Worm (Caenorhabditis elegans) whole organism, mixed stage, embryonic: ENCODE results near the gene K11H12.6.
A peak's percentile ranks its signal among the peaks of the same experiment; 100 is the strongest.

ENCODE experiments used
- M03D4.4 ChIP-seq: sonication (generic microtip); optimal IDR thresholded peaks from 2 replicates; lab custom pipeline; 2017; ENCODE audit warnings: mild to moderate bottlenecking, missing genetic modification characterization, missing compliant biosample characterization
- bed-3 ChIP-seq: fragments of 200-800 bp; sonication (Bioruptor generic); optimal IDR thresholded peaks from 3 replicates; lab custom pipeline; 2018; ENCODE audit warnings: mild to moderate bottlenecking, missing genetic modification characterization, moderate library complexity, missing compliant biosample characterization
- blmp-1 ChIP-seq: fragments of 150-350 bp; optimal IDR thresholded peaks from 2 replicates; lab custom pipeline; 2014; ENCODE audit warnings: missing biosample characterization, missing genetic modification characterization
- ceh-39 ChIP-seq: fragments of 150-350 bp; optimal IDR thresholded peaks from 2 replicates; lab custom pipeline; 2014; ENCODE audit warnings: missing biosample characterization, missing genetic modification characterization
- ceh-43 ChIP-seq: fragments of 200-800 bp; sonication (Bioruptor generic); optimal IDR thresholded peaks from 2 replicates; lab custom pipeline; 2018; ENCODE audit warnings: mild to moderate bottlenecking, missing genetic modification characterization, moderate library complexity, missing compliant biosample characterization
- ceh-83 ChIP-seq: fragments of 200-800 bp; sonication (Bioruptor generic); optimal IDR thresholded peaks from 2 replicates; lab custom pipeline; 2018; ENCODE audit warnings: mild to moderate bottlenecking, missing genetic modification characterization, missing compliant biosample characterization
- ces-1 ChIP-seq: fragments of 150-350 bp; optimal IDR thresholded peaks from 2 replicates; lab custom pipeline; 2014; ENCODE audit warnings: missing biosample characterization, missing genetic modification reagents, missing genetic modification characterization
- cnd-1 ChIP-seq: fragments of 200-800 bp; sonication (Bioruptor generic); optimal IDR thresholded peaks from 2 replicates; lab custom pipeline; 2018; ENCODE audit warnings: mild to moderate bottlenecking, missing genetic modification characterization, missing compliant biosample characterization
- drap-1 ChIP-seq: fragments of 200-800 bp; sonication (Bioruptor generic); optimal IDR thresholded peaks from 3 replicates; lab custom pipeline; 2018; ENCODE audit warnings: mild to moderate bottlenecking, missing genetic modification characterization, missing compliant biosample characterization
- elt-1 ChIP-seq: sonication (generic microtip); optimal IDR thresholded peaks from 2 replicates; lab custom pipeline; 2017; ENCODE audit warnings: missing genetic modification characterization, mild to moderate bottlenecking, missing compliant biosample characterization, antibody characterized with exemption, moderate library complexity, borderline replicate concordance; ENCODE audit not compliant: insufficient read depth
- elt-3 ChIP-seq: fragments of 150-350 bp; optimal IDR thresholded peaks from 2 replicates; lab custom pipeline; 2014; ENCODE audit warnings: missing biosample characterization, missing genetic modification characterization
- flh-1 ChIP-seq: fragments of 200-800 bp; sonication (Bioruptor generic); optimal IDR thresholded peaks from 2 replicates; lab custom pipeline; 2018; ENCODE audit warnings: mild to moderate bottlenecking, missing genetic modification characterization, moderate library complexity, missing compliant biosample characterization
- ham-2 ChIP-seq: fragments of 200-800 bp; sonication (Bioruptor generic); optimal IDR thresholded peaks from 2 replicates; lab custom pipeline; 2018; ENCODE audit warnings: mild to moderate bottlenecking, missing genetic modification characterization, missing compliant biosample characterization
- hlh-1 ChIP-seq: fragments of 150-350 bp; optimal IDR thresholded peaks from 2 replicates; lab custom pipeline; 2014; ENCODE audit warnings: missing biosample characterization, missing genetic modification reagents, missing genetic modification characterization
- lin-13 ChIP-seq: fragments of 150-350 bp; optimal IDR thresholded peaks from 2 replicates; lab custom pipeline; 2014; ENCODE audit warnings: missing biosample characterization, missing genetic modification characterization
- lin-32 ChIP-seq: fragments of 200-800 bp; sonication (Bioruptor generic); optimal IDR thresholded peaks from 2 replicates; lab custom pipeline; 2018; ENCODE audit warnings: mild to moderate bottlenecking, missing genetic modification characterization, missing compliant biosample characterization
- lsy-2 ChIP-seq: fragments of 150-350 bp; optimal IDR thresholded peaks from 2 replicates; lab custom pipeline; 2014; ENCODE audit warnings: missing biosample characterization, missing genetic modification characterization
- mab-5 ChIP-seq: fragments of 150-350 bp; optimal IDR thresholded peaks from 2 replicates; lab custom pipeline; 2014; ENCODE audit warnings: missing biosample characterization, missing genetic modification characterization
- mep-1 ChIP-seq: fragments of 150-350 bp; optimal IDR thresholded peaks from 2 replicates; lab custom pipeline; 2017; ENCODE audit warnings: missing biosample characterization, missing genetic modification reagents, missing genetic modification characterization, inconsistent platforms
- mls-2 ChIP-seq: sonication (generic microtip); optimal IDR thresholded peaks from 2 replicates; lab custom pipeline; 2016; ENCODE audit warnings: mild to moderate bottlenecking, missing genetic modification characterization, moderate library complexity, missing compliant biosample characterization
- nhr-12 ChIP-seq: fragments of 150-350 bp; optimal IDR thresholded peaks from 2 replicates; lab custom pipeline; 2014; ENCODE audit warnings: missing biosample characterization, missing genetic modification characterization
- nhr-2 ChIP-seq: fragments of 150-350 bp; optimal IDR thresholded peaks from 2 replicates; lab custom pipeline; 2014; ENCODE audit warnings: missing biosample characterization, missing genetic modification characterization
- nhr-237 ChIP-seq: fragments of 150-350 bp; optimal IDR thresholded peaks from 2 replicates; lab custom pipeline; 2014; ENCODE audit warnings: missing biosample characterization, missing genetic modification characterization
- nhr-28 ChIP-seq: fragments of 150-350 bp; optimal IDR thresholded peaks from 2 replicates; lab custom pipeline; 2014; ENCODE audit warnings: missing biosample characterization, missing genetic modification characterization
- nhr-76 ChIP-seq: sonication (generic microtip); optimal IDR thresholded peaks from 2 replicates; lab custom pipeline; 2017; ENCODE audit warnings: missing biosample characterization, missing genetic modification characterization
- pha-4 ChIP-seq: fragments of 150-350 bp; optimal IDR thresholded peaks from 2 replicates; lab custom pipeline; 2018; ENCODE audit warnings: missing biosample characterization, missing genetic modification reagents, missing genetic modification characterization
- sem-2 ChIP-seq: fragments of 200-800 bp; sonication (Bioruptor generic); optimal IDR thresholded peaks from 2 replicates; lab custom pipeline; 2018; ENCODE audit warnings: mild to moderate bottlenecking, missing genetic modification characterization, missing compliant biosample characterization
- snpc-4 ChIP-seq: fragments of 150-350 bp; optimal IDR thresholded peaks from 2 replicates; lab custom pipeline; 2014; ENCODE audit warnings: missing biosample characterization, missing genetic modification characterization
- sptf-1 ChIP-seq: sonication (generic microtip); optimal IDR thresholded peaks from 2 replicates; lab custom pipeline; 2017; ENCODE audit warnings: mild to moderate bottlenecking, missing genetic modification characterization, moderate library complexity, missing compliant biosample characterization
- tbx-8 ChIP-seq: fragments of 200-800 bp; sonication (Bioruptor generic); optimal IDR thresholded peaks from 2 replicates; lab custom pipeline; 2018; ENCODE audit warnings: mild to moderate bottlenecking, missing genetic modification characterization, moderate library complexity, missing compliant biosample characterization
- unc-120 ChIP-seq: sonication (generic microtip); optimal IDR thresholded peaks from 2 replicates; lab custom pipeline; 2017; ENCODE audit warnings: missing genetic modification characterization, missing compliant biosample characterization; ENCODE audit not compliant: poor library complexity, severe bottlenecking
- unc-39 ChIP-seq: fragments of 150-350 bp; optimal IDR thresholded peaks from 2 replicates; lab custom pipeline; 2014; ENCODE audit warnings: missing biosample characterization, missing genetic modification characterization
- unc-62 ChIP-seq: fragments of 150-350 bp; optimal IDR thresholded peaks from 2 replicates; lab custom pipeline; 2014; ENCODE audit warnings: missing biosample characterization, missing genetic modification reagents, missing genetic modification characterization
- zip-8 ChIP-seq: fragments of 150-350 bp; optimal IDR thresholded peaks from 2 replicates; lab custom pipeline; 2014; ENCODE audit warnings: missing biosample characterization, missing genetic modification characterization
- ztf-11 ChIP-seq: fragments of 150-350 bp; optimal IDR thresholded peaks from 2 replicates; lab custom pipeline; 2014; ENCODE audit warnings: missing biosample characterization, missing genetic modification characterization

K11H12.6 gene

ce11 chrIV:649365-649764 lies 17.7 kb upstream of the K11H12.6 start, which contains the start of gene K11H12.9:
K11H12.9 (plus strand) TSS chrIV:649665.
- TF ChIP-seq mab-5 (tag; lab: Kevin White, UChicago) (no peak), mls-2 (no peak), pha-4 (tag; lab: Kevin White, UChicago) (no peak), cnd-1 (tag; lab: Kevin White, UChicago) (no peak), lin-32 (GFP tag; lab: Kevin White, UChicago) (no peak), sem-2 (GFP tag; lab: Kevin White, UChicago) (no peak), elt-1 (no peak), sptf-1 (tag; lab: Kevin White, UChicago) (no peak)

ce11 chrIV:653138-653848 lies 13.8 kb upstream of the K11H12.6 start, which contains the start of gene K11H12.1:
K11H12.1 (minus strand) TSS chrIV:653421.
- TF ChIP-seq drap-1: no peak
- no peak for TF ChIP-seq nhr-2
- TF ChIP-seq nhr-76 (tag; lab: Kevin White, UChicago): no peak
- no peak for TF ChIP-seq hlh-1 (tag; lab: Kevin White, UChicago)
- TF ChIP-seq mep-1 (tag; lab: Kevin White, UChicago): no peak
- no peak for TF ChIP-seq ces-1 (GFP tag; lab: Kevin White, UChicago)
- no peak for TF ChIP-seq nhr-237 (tag; lab: Kevin White, UChicago)
- no peak for TF ChIP-seq lin-32 (GFP tag; lab: Kevin White, UChicago)
- TF ChIP-seq elt-1: no peak
- TF ChIP-seq tbx-8 (GFP tag; lab: Kevin White, UChicago): no peak
- no peak for TF ChIP-seq nhr-12 (tag; lab: Kevin White, UChicago)
- no peak for TF ChIP-seq flh-1 (GFP tag; lab: Kevin White, UChicago)
- TF ChIP-seq lsy-2: no peak
- no peak for TF ChIP-seq snpc-4 (tag; lab: Kevin White, UChicago)
- TF ChIP-seq sptf-1 (tag; lab: Kevin White, UChicago): no peak
- TF ChIP-seq pha-4 (tag; lab: Kevin White, UChicago): no peak

ce11 chrIV:654526-655440 lies 12.3 kb upstream of the K11H12.6 start, which contains the start of the genes rpl-15 and K11H12.8:
rpl-15 (minus strand) TSS chrIV:654576.
K11H12.8 (plus strand) TSS chrIV:655390.
- peak; percentile 93 for TF ChIP-seq ceh-83 (GFP tag; lab: Kevin White, UChicago)
- TF ChIP-seq unc-120 (tag; lab: Kevin White, UChicago): peak; percentile 94
- peak; percentile 76 for TF ChIP-seq nhr-12 (tag; lab: Kevin White, UChicago)
- TF ChIP-seq sptf-1 (tag; lab: Kevin White, UChicago): peak; percentile 98
- TF ChIP-seq bed-3 (GFP tag; lab: Kevin White, UChicago): peak; percentile 73
- TF ChIP-seq lin-32 (GFP tag; lab: Kevin White, UChicago): peak; percentile 75
- TF ChIP-seq nhr-28 (tag; lab: Kevin White, UChicago): peak; percentile 78
- peak; percentile 96 for TF ChIP-seq cnd-1 (tag; lab: Kevin White, UChicago)
- peak; percentile 92 for TF ChIP-seq drap-1
- peak; percentile 88 for TF ChIP-seq ham-2 (GFP tag; lab: Kevin White, UChicago)
- peak; percentile 90 for TF ChIP-seq hlh-1 (tag; lab: Kevin White, UChicago)
- peak; percentile 93 for TF ChIP-seq unc-62 (GFP tag; lab: Kevin White, UChicago)
- TF ChIP-seq mls-2: peak; percentile 95
- TF ChIP-seq ceh-39 (tag; lab: Kevin White, UChicago): peak; percentile 96
- no peak for TF ChIP-seq snpc-4 (tag; lab: Kevin White, UChicago)
- TF ChIP-seq zip-8 (tag; lab: Kevin White, UChicago): no peak
- peak; percentile 94 for TF ChIP-seq tbx-8 (GFP tag; lab: Kevin White, UChicago)
- TF ChIP-seq flh-1 (GFP tag; lab: Kevin White, UChicago): peak; percentile 62
- TF ChIP-seq sem-2 (GFP tag; lab: Kevin White, UChicago): peak; percentile 76
- TF ChIP-seq ces-1 (GFP tag; lab: Kevin White, UChicago): peak; percentile 85
- TF ChIP-seq M03D4.4 (tag; lab: Kevin White, UChicago): peak; percentile 97
- TF ChIP-seq elt-3: peak; percentile 83
- TF ChIP-seq unc-39: peak; percentile 62
- peak; percentile 38 for TF ChIP-seq blmp-1 (tag; lab: Kevin White, UChicago)
- TF ChIP-seq nhr-237 (tag; lab: Kevin White, UChicago): peak; percentile 99
- TF ChIP-seq lsy-2: peak; percentile 100
- TF ChIP-seq pha-4 (tag; lab: Kevin White, UChicago): peak; percentile 100
- TF ChIP-seq elt-1: peak; percentile 74
- TF ChIP-seq nhr-2: peak; percentile 62
- TF ChIP-seq ceh-43 (GFP tag; lab: Kevin White, UChicago): peak; percentile 93
- TF ChIP-seq mep-1 (tag; lab: Kevin White, UChicago): peak; percentile 100
- peak; percentile 86 for TF ChIP-seq mab-5 (tag; lab: Kevin White, UChicago)
- peak; percentile 100 for TF ChIP-seq lin-13
- no peak for TF ChIP-seq nhr-76 (tag; lab: Kevin White, UChicago)
- peak; percentile 92 for TF ChIP-seq ztf-11 (tag; lab: Kevin White, UChicago)
- TF ChIP-seq, all 35 proteins: peak for 32
